Worm (Caenorhabditis elegans): ENCODE data around the gene T25F10.3.

The T25F10.3 gene

DNA sequence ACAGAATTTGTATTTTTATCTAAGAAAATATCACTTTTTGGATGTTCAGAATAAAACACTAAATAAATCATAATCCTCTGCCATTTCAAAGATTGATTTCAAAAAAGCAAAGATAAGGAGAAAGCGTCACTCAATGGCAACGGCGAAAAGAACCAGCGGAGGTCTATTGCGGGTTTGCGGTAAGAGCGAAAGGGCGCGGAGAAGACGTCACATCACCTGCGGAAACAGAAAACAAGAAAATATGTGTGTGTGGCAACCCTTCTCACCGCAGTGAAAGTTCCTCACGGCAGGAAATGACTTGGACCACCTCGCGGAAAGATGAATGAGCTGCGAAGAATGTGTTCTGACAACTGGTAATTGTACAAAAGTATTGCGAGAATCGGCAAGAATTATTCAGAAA lies 45.0 kb upstream of the T25F10.3 start:
- no peak for TF ChIP-seq hmg-1.2 (GFP tag; IDR thresholded peaks at IDR 0.05)
- no peak for TF ChIP-seq Y95B8A.8 (GFP tag; IDR thresholded peaks at IDR 0.05)
- TF ChIP-seq K12H6.12 (tag; optimal IDR thresholded peaks at IDR 0.05): no peak
- no peak for TF ChIP-seq lin-26 (GFP tag; IDR thresholded peaks at IDR 0.05)
- no peak for TF ChIP-seq mcd-1 (GFP tag; IDR thresholded peaks at IDR 0.05)
- no peak for TF ChIP-seq sea-2 (GFP tag; IDR thresholded peaks at IDR 0.05)

DNA sequence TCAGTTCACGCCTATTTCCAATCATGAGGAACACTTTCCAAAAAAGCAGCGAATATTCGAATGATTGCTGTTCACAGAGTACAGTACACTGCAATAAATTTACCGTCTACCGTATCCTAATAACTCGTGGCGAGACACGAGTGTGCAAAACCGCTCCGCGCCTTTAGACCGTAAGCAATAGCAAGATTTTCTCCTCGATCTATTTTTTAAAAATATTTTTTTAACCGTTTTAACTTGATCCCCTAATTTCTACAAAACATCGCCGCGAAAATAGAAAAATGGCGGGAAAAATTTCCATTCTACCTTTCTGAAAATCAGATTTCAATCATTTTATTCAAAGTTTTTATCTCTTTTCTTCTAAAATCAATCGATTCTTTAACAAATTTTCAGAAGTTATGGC lies 42.2 kb upstream of the T25F10.3 start, which contains the start of gene era-1:
Gene era-1 (plus strand): TSS at position 366 of the 400 bp plus-strand sequence.
- TF ChIP-seq attf-3 (GFP tag; conservative IDR thresholded peaks at IDR 0.05) (no peak), madf-6 (GFP tag; IDR thresholded peaks at IDR 0.05) (peak; percentile 90), F33H1.4 (GFP tag; IDR thresholded peaks at IDR 0.05) (peak; percentile 82), snpc-1.3 (tag; optimal IDR thresholded peaks at IDR 0.05; ENCODE audit: insufficient read depth) (peak; percentile 12), lsl-1 (GFP tag; optimal IDR thresholded peaks at IDR 0.05) (peak; percentile 92), aptf-2 (GFP tag; conservative IDR thresholded peaks at IDR 0.05) (no peak), tbp1 (GFP tag; optimal IDR thresholded peaks at IDR 0.05) (no peak), rec-8 (tag; optimal IDR thresholded peaks at IDR 0.05) (no peak), ceh-91 (GFP tag; IDR thresholded peaks at IDR 0.05) (no peak), pha-4 (tag; optimal IDR thresholded peaks at IDR 0.05) (no peak), unc-130 (GFP tag; optimal IDR thresholded peaks at IDR 0.05) (no peak), xnd-1 (tag; optimal IDR thresholded peaks at IDR 0.05) (peak; percentile 83), rcor-1 (GFP tag; IDR thresholded peaks at IDR 0.05) (0 out of 2 replicates have a peak, but pooled peaks have one; percentile 8), madf-8 (GFP tag; conservative IDR thresholded peaks at IDR 0.05) (peak; percentile 67), mel-28 (tag; optimal IDR thresholded peaks at IDR 0.05; ENCODE audit: borderline replicate concordance) (no peak), Y79H2A.3 (GFP tag; conservative IDR thresholded peaks at IDR 0.05) (no peak), lin-40 (tag; optimal IDR thresholded peaks at IDR 0.05) (no peak), efl-1 (GFP tag; optimal IDR thresholded peaks at IDR 0.05) (peak; percentile 77), dpl-1 (GFP tag; optimal IDR thresholded peaks at IDR 0.05) (peak; percentile 61), C17E4.6 (GFP tag; IDR thresholded peaks at IDR 0.05) (no peak), D2030.7 (GFP tag; IDR thresholded peaks at IDR 0.05) (0 out of 2 replicates have a peak, but pooled peaks have one; percentile 35), lin-54 (GFP tag; optimal IDR thresholded peaks at IDR 0.05) (peak; percentile 10), ztf-25 (GFP tag; IDR thresholded peaks at IDR 0.05) (no peak), snpc-3.4 (tag; optimal IDR thresholded peaks at IDR 0.05) (peak; percentile 27), athp-1 (tag; optimal IDR thresholded peaks at IDR 0.05) (no peak), dox-1 (GFP tag; IDR thresholded peaks at IDR 0.05) (0 out of 2 replicates have a peak, but pooled peaks have one; percentile 21), hsf-1 (GFP tag; IDR thresholded peaks at IDR 0.05) (no peak), mxl-1 (tag; optimal IDR thresholded peaks at IDR 0.05) (no peak), F57C9.4 (tag; optimal IDR thresholded peaks at IDR 0.05) (no peak)

DNA sequence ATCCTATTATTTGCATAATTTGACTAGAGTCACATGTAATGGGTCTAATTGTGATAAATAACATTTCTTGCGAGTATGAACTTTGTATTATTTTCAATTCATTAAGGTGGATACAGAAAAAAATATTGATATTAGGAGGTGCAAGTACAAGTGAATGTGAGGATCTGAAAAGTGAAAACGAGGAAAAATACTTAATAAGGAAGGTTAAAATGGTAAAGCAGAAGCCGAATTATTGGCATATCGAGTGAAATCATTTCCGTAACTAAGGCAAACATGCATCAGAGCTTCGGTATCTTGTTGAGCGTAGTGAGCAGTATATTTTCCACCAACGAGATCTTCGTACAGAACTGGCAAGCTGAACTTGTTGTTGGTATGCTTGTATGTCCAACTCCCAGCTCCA lies 40.4 kb upstream of the T25F10.3 start:
- TF ChIP-seq lir-1 (GFP tag; conservative IDR thresholded peaks at IDR 0.05): no peak
- peak; percentile 58; the same call in 1 of the 2 replicates for TF ChIP-seq B0336.3 (GFP tag; IDR thresholded peaks at IDR 0.05)
- no peak for TF ChIP-seq B0261.1 (tag; optimal IDR thresholded peaks at IDR 0.05)
- no peak for TF ChIP-seq ztf-28 (GFP tag; IDR thresholded peaks at IDR 0.05)
- TF ChIP-seq Y95B8A.8 (GFP tag; IDR thresholded peaks at IDR 0.05): 0 out of 2 replicates have a peak, but pooled peaks have one; percentile 7
- TF ChIP-seq ztf-18 (tag; optimal IDR thresholded peaks at IDR 0.05): no peak
- TF ChIP-seq xnd-1 (tag; optimal IDR thresholded peaks at IDR 0.05): peak; percentile 25
- peak; percentile 55; the same call in 1 of the 2 replicates for TF ChIP-seq madf-6 (GFP tag; IDR thresholded peaks at IDR 0.05)
- TF ChIP-seq F37B4.10 (GFP tag; IDR thresholded peaks at IDR 0.05): no peak
- no peak for TF ChIP-seq bed-2 (GFP tag; IDR thresholded peaks at IDR 0.05)
- TF ChIP-seq madf-8 (GFP tag; conservative IDR thresholded peaks at IDR 0.05): no peak
- peak; percentile 28; the same call in 1 of the 2 replicates for TF ChIP-seq lin-26 (GFP tag; IDR thresholded peaks at IDR 0.05)
- no peak for TF ChIP-seq ztf-3 (GFP tag; optimal IDR thresholded peaks at IDR 0.05)
- no peak for TF ChIP-seq F22D6.2 (tag; optimal IDR thresholded peaks at IDR 0.05)
- TF ChIP-seq dpl-1 (GFP tag; optimal IDR thresholded peaks at IDR 0.05): no peak
- TF ChIP-seq efl-1 (GFP tag; optimal IDR thresholded peaks at IDR 0.05): no peak
- no peak for TF ChIP-seq let-607 (tag; optimal IDR thresholded peaks at IDR 0.05)

All from whole organism, young adult.